Worm (Caenorhabditis elegans) whole organism, early embryonic: ENCODE data around the gene cyp-35A4.

ENCODE experiments used
- F13C5.2 ChIP-seq: sonication (generic microtip); optimal IDR thresholded peaks from 2 replicates; lab custom pipeline; 2017; ENCODE audit warnings: mild to moderate bottlenecking, missing genetic modification characterization, inconsistent platforms, missing compliant biosample characterization
- aly-1 ChIP-seq: sonication (generic microtip); optimal IDR thresholded peaks from 2 replicates; lab custom pipeline; 2016; ENCODE audit warnings: missing genetic modification characterization, missing compliant biosample characterization
- ama-1 ChIP-seq: fragments of 150-350 bp; optimal IDR thresholded peaks from 2 replicates; lab custom pipeline; 2014
- ceh-13 ChIP-seq: fragments of 200-800 bp; sonication (Bioruptor generic); optimal IDR thresholded peaks from 2 replicates; lab custom pipeline; 2018; ENCODE audit warnings: mild to moderate bottlenecking, missing genetic modification characterization, missing compliant biosample characterization
- ceh-36 ChIP-seq: sonication (generic microtip); optimal IDR thresholded peaks from 2 replicates; lab custom pipeline; 2016; ENCODE audit warnings: missing genetic modification characterization, inconsistent platforms, missing compliant biosample characterization
- ets-7 ChIP-seq: sonication (generic microtip); optimal IDR thresholded peaks from 2 replicates; lab custom pipeline; 2016; ENCODE audit warnings: missing genotype, missing genetic modification characterization, missing compliant biosample characterization
- flt-1 ChIP-seq: fragments of 200-800 bp; sonication (Bioruptor generic); IDR thresholded peaks from 2 replicates; pipeline ENCODE4 v1.3.6; 2022; ENCODE audit warnings: missing genetic modification characterization, missing compliant biosample characterization
- hmbx-1 ChIP-seq: sonication (generic microtip); optimal IDR thresholded peaks from 2 replicates; lab custom pipeline; 2016; ENCODE audit warnings: mild to moderate bottlenecking, missing genetic modification characterization, missing compliant biosample characterization
- hmg-4 ChIP-seq: fragments of 200-800 bp; sonication (Bioruptor generic); optimal IDR thresholded peaks from 2 replicates; lab custom pipeline; 2018; ENCODE audit warnings: mild to moderate bottlenecking, missing genetic modification characterization, missing compliant biosample characterization
- pes-1 ChIP-seq: fragments of 200-800 bp; sonication (Bioruptor generic); IDR thresholded peaks from 2 replicates; pipeline ENCODE4 v1.3.6; 2022; ENCODE audit warnings: missing genetic modification reagents, missing genetic modification characterization, missing compliant biosample characterization
- scrt-1 ChIP-seq: fragments of 200-800 bp; sonication (Bioruptor generic); IDR thresholded peaks from 2 replicates; pipeline ENCODE4 v1.3.6; 2022; ENCODE audit warnings: missing genetic modification characterization, missing compliant biosample characterization
- sea-1 ChIP-seq: fragments of 200-800 bp; sonication (Bioruptor generic); conservative IDR thresholded peaks from 2 replicates; pipeline ENCODE4 v1.3.6; 2022; ENCODE audit warnings: missing genetic modification characterization, missing compliant biosample characterization
- tbx-37 ChIP-seq: fragments of 200-800 bp; sonication (Bioruptor generic); conservative IDR thresholded peaks from 2 replicates; pipeline ENCODE4 v1.3.6; 2022; ENCODE audit warnings: missing genetic modification reagents, missing genetic modification characterization, missing compliant biosample characterization
- tra-4 ChIP-seq: sonication (generic microtip); optimal IDR thresholded peaks from 2 replicates; lab custom pipeline; 2017; ENCODE audit warnings: missing genetic modification characterization, missing compliant biosample characterization

- TF ChIP-seq ama-1 (lab: Kevin White, UChicago) (no peak), ets-7 (tag; lab: Kevin White, UChicago) (no peak), ceh-13 (GFP tag; lab: Kevin White, UChicago) (no peak), ceh-36 (tag; lab: Kevin White, UChicago) (no peak), F13C5.2 (tag; lab: Kevin White, UChicago) (no peak), flt-1 (no peak), hmg-4 (no peak), tra-4 (tag; lab: Kevin White, UChicago) (no peak), sea-1 (no peak), aly-1 (tag; lab: Kevin White, UChicago) (no peak), tbx-37 (GFP tag; lab: Robert Waterston, UW) (no peak), scrt-1 (no peak), hmbx-1 (tag; lab: Kevin White, UChicago) (no peak), pes-1 (GFP tag; lab: Robert Waterston, UW) (no peak)
Measured at ce11 chrV:4038557-4038956, 7.1 kb downstream of the cyp-35A4 start.
